Worm (Caenorhabditis elegans): ENCODE results near the gene srh-167.
A peak's percentile ranks its signal among the peaks of the same experiment; 100 is the strongest.

The srh-167 gene

ce11 chrV:16370039-16370438 is 36.5 kb downstream of the srh-167 start (continued):
- TF ChIP-seq F37B4.10 (GFP tag; IDR thresholded peaks at IDR 0.05), result 0 out of 2 replicates have a peak, but pooled peaks have one; percentile 92
- no peak for TF ChIP-seq F55B11.4 (tag; optimal IDR thresholded peaks at IDR 0.05; ENCODE audit: borderline replicate concordance, insufficient read depth)
- peak; percentile 83 for TF ChIP-seq mcd-1 (GFP tag; IDR thresholded peaks at IDR 0.05)
- TF ChIP-seq ceh-27 (GFP tag; optimal IDR thresholded peaks at IDR 0.05), result peak; percentile 93
- TF ChIP-seq ztf-22 (GFP tag; optimal IDR thresholded peaks at IDR 0.05), result no peak
- TF ChIP-seq lir-1 (GFP tag; conservative IDR thresholded peaks at IDR 0.05), result no peak
- TF ChIP-seq athp-1 (tag; optimal IDR thresholded peaks at IDR 0.05), result peak; percentile 89
- TF ChIP-seq cebp-1 (GFP tag; IDR thresholded peaks at IDR 0.05), result peak; percentile 76
- peak; percentile 78 for TF ChIP-seq cebp-1 (tag; optimal IDR thresholded peaks at IDR 0.05)
- TF ChIP-seq ztf-3 (GFP tag; optimal IDR thresholded peaks at IDR 0.05), result peak; percentile 23
- peak; percentile 76 for TF ChIP-seq lin-54 (GFP tag; optimal IDR thresholded peaks at IDR 0.05)
- peak; percentile 71 for TF ChIP-seq ets-4 (GFP tag; optimal IDR thresholded peaks at IDR 0.05)
- TF ChIP-seq madf-6 (GFP tag; IDR thresholded peaks at IDR 0.05), result peak; percentile 64; the same call in 1 of the 2 replicates
- TF ChIP-seq pbrm-1 (GFP tag; IDR thresholded peaks at IDR 0.05), result peak; percentile 89
- peak; percentile 73 for TF ChIP-seq ekl-4 (GFP tag; IDR thresholded peaks at IDR 0.05)
- TF ChIP-seq dpff-1 (tag; optimal IDR thresholded peaks at IDR 0.05), result peak; percentile 77
- peak; percentile 83 for TF ChIP-seq Y53G8AR.9 (GFP tag; conservative IDR thresholded peaks at IDR 0.05)
- peak; percentile 67 for TF ChIP-seq nhr-27 (tag; optimal IDR thresholded peaks at IDR 0.05)
- peak; percentile 84 for TF ChIP-seq snpc-1.3 (tag; optimal IDR thresholded peaks at IDR 0.05; ENCODE audit: insufficient read depth)
- peak; percentile 87 for TF ChIP-seq cebp-2 (GFP tag; IDR thresholded peaks at IDR 0.05)
- TF ChIP-seq ZK185.1 (tag; optimal IDR thresholded peaks at IDR 0.05; ENCODE audit: poor library complexity, severe bottlenecking), result no peak
- TF ChIP-seq madf-3 (GFP tag; IDR thresholded peaks at IDR 0.05), result peak; percentile 69; the same call in 1 of the 2 replicates
- TF ChIP-seq Y56A3A.18 (GFP tag; IDR thresholded peaks at IDR 0.05), result peak; percentile 92
- peak; percentile 92 for TF ChIP-seq dox-1 (GFP tag; IDR thresholded peaks at IDR 0.05)
- peak; percentile 44 for TF ChIP-seq nhr-179 (tag; optimal IDR thresholded peaks at IDR 0.05)
- TF ChIP-seq ceh-58 (GFP tag; IDR thresholded peaks at IDR 0.05), result no peak
- TF ChIP-seq pha-4 (tag; optimal IDR thresholded peaks at IDR 0.05), result no peak
- TF ChIP-seq let-607 (tag; optimal IDR thresholded peaks at IDR 0.05), result peak; percentile 44 to 66
- TF ChIP-seq ztf-25 (GFP tag; IDR thresholded peaks at IDR 0.05), result peak; percentile 84; the same call in 1 of the 2 replicates
- peak; percentile 89 for TF ChIP-seq D2030.7 (GFP tag; IDR thresholded peaks at IDR 0.05)
- peak; percentile 88 for TF ChIP-seq ztf-28 (GFP tag; IDR thresholded peaks at IDR 0.05)
- TF ChIP-seq snpc-1.1 (tag; optimal IDR thresholded peaks at IDR 0.05; ENCODE audit: insufficient read depth), result peak; percentile 50
- peak; percentile 82 for TF ChIP-seq T07F8.4 (tag; optimal IDR thresholded peaks at IDR 0.05)
- peak; percentile 61 for TF ChIP-seq K12H6.12 (tag; optimal IDR thresholded peaks at IDR 0.05)
- 0 out of 2 replicates have a peak, but pooled peaks have one; percentile 10 for TF ChIP-seq madf-8 (GFP tag; conservative IDR thresholded peaks at IDR 0.05)
- no peak for TF ChIP-seq attf-3 (GFP tag; conservative IDR thresholded peaks at IDR 0.05)
- TF ChIP-seq Y53F4B.3 (GFP tag; IDR thresholded peaks at IDR 0.05), result 0 out of 2 replicates have a peak, but pooled peaks have one; percentile 24
- TF ChIP-seq xnd-1 (tag; optimal IDR thresholded peaks at IDR 0.05), result no peak
- TF ChIP-seq somi-1 (GFP tag; optimal IDR thresholded peaks at IDR 0.05), result peak; percentile 45
- peak; percentile 65 for TF ChIP-seq F49E8.2 (tag; optimal IDR thresholded peaks at IDR 0.05; ENCODE audit: insufficient read depth)
- TF ChIP-seq repo-1 (tag; optimal IDR thresholded peaks at IDR 0.05), result peak; percentile 89
- peak; percentile 91 for TF ChIP-seq tbp1 (GFP tag; optimal IDR thresholded peaks at IDR 0.05)
- 0 out of 2 replicates have a peak, but pooled peaks have one; percentile 35 for TF ChIP-seq aptf-3 (GFP tag; IDR thresholded peaks at IDR 0.05)
- peak; percentile 84 for TF ChIP-seq hmg-20 (GFP tag; IDR thresholded peaks at IDR 0.05)
- peak; percentile 40 for TF ChIP-seq tlf-1 (GFP tag; optimal IDR thresholded peaks at IDR 0.05)
- peak; percentile 26; the same call in 1 of the 2 replicates for TF ChIP-seq B0019.2 (GFP tag; conservative IDR thresholded peaks at IDR 0.05)
- TF ChIP-seq ztf-26 (tag; optimal IDR thresholded peaks at IDR 0.05), result peak; percentile 86

Data from whole organism, young adult.